Fruit fly (Drosophila melanogaster) whole organism, embryonic: Measurements from ENCODE around the gene CG9132.

ENCODE experiments used
- Awh ChIP-seq: fragments of 200-800 bp; sonication (Bioruptor generic); IDR thresholded peaks from 2 replicates; pipeline ENCODE4, ENCODE4 v1.3.6; 2022; ENCODE audit warnings: missing biosample characterization, missing genetic modification characterization
- Bdp1 ChIP-seq: fragments of 200-800 bp; sonication (Bioruptor generic); optimal IDR thresholded peaks from 3 replicates; lab custom pipeline; 2016; ENCODE audit warnings: missing biosample characterization, missing genetic modification characterization
- CG10543 ChIP-seq: fragments of 200-800 bp; sonication (Bioruptor generic); optimal IDR thresholded peaks from 3 replicates; lab custom pipeline; 2017; ENCODE audit warnings: missing biosample characterization, mild to moderate bottlenecking, missing genetic modification characterization, moderate library complexity
- CG11504 ChIP-seq: fragments of 200-800 bp; sonication (Bioruptor generic); optimal IDR thresholded peaks from 3 replicates; lab custom pipeline; 2019; ENCODE audit warnings: missing biosample characterization, mild to moderate bottlenecking, missing genetic modification characterization, moderate library complexity
- CG11696 ChIP-seq: fragments of 200-800 bp; sonication (Bioruptor generic); IDR thresholded peaks from 2 replicates; pipeline ENCODE4 v1.3.6; 2022; ENCODE audit warnings: missing biosample characterization, missing genetic modification characterization
- CG12942 ChIP-seq: fragments of 200-800 bp; sonication (Bioruptor generic); optimal IDR thresholded peaks from 3 replicates; lab custom pipeline; 2016; ENCODE audit warnings: missing biosample characterization, missing genetic modification characterization
- CG13287 ChIP-seq: fragments of 200-800 bp; sonication (Bioruptor generic); IDR thresholded peaks from 2 replicates; pipeline ENCODE4 v1.3.6; 2022; ENCODE audit warnings: missing biosample characterization, missing genetic modification characterization; ENCODE audit not compliant: partially characterized antibody
- CG13296 ChIP-seq: fragments of 200-800 bp; sonication (Bioruptor generic); optimal IDR thresholded peaks from 3 replicates; lab custom pipeline; 2018; ENCODE audit warnings: missing biosample characterization, mild to moderate bottlenecking, missing genetic modification characterization
- CG13894 ChIP-seq: fragments of 200-800 bp; sonication (Bioruptor generic); optimal IDR thresholded peaks from 3 replicates; lab custom pipeline; 2018; ENCODE audit warnings: missing biosample characterization, mild to moderate bottlenecking, missing genetic modification characterization, moderate library complexity
- CG14860 ChIP-seq: fragments of 200-800 bp; sonication (Bioruptor generic); IDR thresholded peaks from 3 replicates; pipeline ENCODE4 v1.3.6; 2022; ENCODE audit warnings: missing biosample characterization, missing genetic modification characterization; ENCODE audit not compliant: partially characterized antibody
- CG15696 ChIP-seq: fragments of 200-800 bp; sonication (Bioruptor generic); optimal IDR thresholded peaks from 2 replicates; lab custom pipeline; 2019; ENCODE audit warnings: missing biosample characterization, mild to moderate bottlenecking, missing genetic modification characterization, moderate library complexity
- CG18764 ChIP-seq: fragments of 200-800 bp; sonication (Bioruptor generic); optimal IDR thresholded peaks from 3 replicates; lab custom pipeline; 2016; ENCODE audit warnings: missing biosample characterization, missing genetic modification characterization
- CG2712 ChIP-seq: fragments of 200-800 bp; optimal IDR thresholded peaks from 3 replicates; lab custom pipeline; 2019; ENCODE audit warnings: missing biosample characterization, mild to moderate bottlenecking, missing genetic modification characterization, moderate library complexity
- CG30020 ChIP-seq: fragments of 200-800 bp; optimal IDR thresholded peaks from 2 replicates; lab custom pipeline; 2019; ENCODE audit warnings: missing biosample characterization, mild to moderate bottlenecking, missing genetic modification characterization, moderate library complexity
- CG42726 ChIP-seq: fragments of 200-800 bp; sonication (Bioruptor generic); IDR thresholded peaks from 2 replicates; pipeline ENCODE4 v1.3.6; 2022; ENCODE audit warnings: missing biosample characterization, missing genetic modification characterization; ENCODE audit not compliant: partially characterized antibody
- CG4424 ChIP-seq: fragments of 200-800 bp; sonication (Bioruptor generic); optimal IDR thresholded peaks from 3 replicates; lab custom pipeline; 2016; ENCODE audit warnings: missing biosample characterization, missing genetic modification characterization
- CG6175 ChIP-seq: fragments of 200-800 bp; sonication (Bioruptor generic); IDR thresholded peaks from 3 replicates; pipeline ENCODE4 v1.3.6; 2022; ENCODE audit warnings: missing biosample characterization, missing genetic modification characterization
- CG7372 ChIP-seq: fragments of 200-800 bp; sonication (Bioruptor generic); IDR thresholded peaks from 2 replicates; pipeline ENCODE4 v1.3.6; 2022; ENCODE audit warnings: missing biosample characterization, missing genetic modification characterization
- CG7963 ChIP-seq: fragments of 200-800 bp; sonication (Bioruptor generic); IDR thresholded peaks from 3 replicates; pipeline ENCODE4 v1.3.6; 2022; ENCODE audit warnings: missing biosample characterization, missing genetic modification characterization; ENCODE audit not compliant: partially characterized antibody
- CG8089 ChIP-seq: fragments of 200-800 bp; sonication (Bioruptor generic); optimal IDR thresholded peaks from 3 replicates; lab custom pipeline; 2016; ENCODE audit warnings: missing biosample characterization, missing genetic modification characterization
- CG9609 ChIP-seq: fragments of 200-800 bp; sonication (Bioruptor generic); optimal IDR thresholded peaks from 3 replicates; lab custom pipeline; 2016; ENCODE audit warnings: missing biosample characterization, missing genetic modification characterization
- CHES-1-like ChIP-seq: fragments of 200-800 bp; sonication (Bioruptor generic); optimal IDR thresholded peaks from 2 replicates; lab custom pipeline; 2016; ENCODE audit warnings: missing biosample characterization, missing genetic modification characterization
- H2.0 ChIP-seq: fragments of 200-800 bp; sonication (Bioruptor generic); IDR thresholded peaks from 2 replicates; pipeline ENCODE4 v1.3.6; 2022; ENCODE audit warnings: missing biosample characterization, missing genetic modification characterization
- Hr3 ChIP-seq: fragments of 200-800 bp; sonication (Bioruptor generic); optimal IDR thresholded peaks from 3 replicates; lab custom pipeline; 2016; ENCODE audit warnings: missing biosample characterization, missing genetic modification characterization
- MTF-1 ChIP-seq: fragments of 200-800 bp; sonication (Bioruptor generic); optimal IDR thresholded peaks from 2 replicates; lab custom pipeline; 2018; ENCODE audit warnings: missing biosample characterization, mild to moderate bottlenecking, missing genetic modification characterization, borderline replicate concordance
- Meics ChIP-seq: fragments of 200-800 bp; sonication (Bioruptor generic); optimal IDR thresholded peaks from 2 replicates; lab custom pipeline; 2017; ENCODE audit warnings: missing biosample characterization, mild to moderate bottlenecking, missing genetic modification characterization
- Oli ChIP-seq: fragments of 200-800 bp; sonication (Bioruptor generic); optimal IDR thresholded peaks from 2 replicates; lab custom pipeline; 2018; ENCODE audit warnings: missing biosample characterization, mild to moderate bottlenecking, missing genetic modification characterization, moderate library complexity
- Optix ChIP-seq: fragments of 200-800 bp; sonication (Bioruptor generic); IDR thresholded peaks from 3 replicates; pipeline ENCODE4 v1.3.6; 2022; ENCODE audit warnings: missing biosample characterization, missing genetic modification characterization
- Usf ChIP-seq: fragments of 200-800 bp; sonication (Bioruptor generic); optimal IDR thresholded peaks from 2 replicates; lab custom pipeline; 2017; ENCODE audit warnings: missing genotype, missing biosample characterization, missing genetic modification characterization
- ab ChIP-seq: fragments of 200-800 bp; sonication (Bioruptor generic); optimal IDR thresholded peaks from 2 replicates; lab custom pipeline; 2016; ENCODE audit warnings: missing biosample characterization, missing genetic modification characterization
- ato ChIP-seq: fragments of 200-800 bp; sonication (Bioruptor generic); IDR thresholded peaks from 2 replicates; pipeline ENCODE4 v1.3.6; 2022; ENCODE audit warnings: missing biosample characterization, missing genetic modification characterization; ENCODE audit not compliant: partially characterized antibody
- cg ChIP-seq: fragments of 200-800 bp; sonication (Bioruptor generic); optimal IDR thresholded peaks from 3 replicates; lab custom pipeline; 2019; ENCODE audit warnings: missing biosample characterization, mild to moderate bottlenecking, missing genetic modification characterization, moderate library complexity
- da ChIP-seq: fragments of 200-800 bp; sonication (Bioruptor generic); optimal IDR thresholded peaks from 2 replicates; lab custom pipeline; 2016; ENCODE audit warnings: missing biosample characterization, missing genetic modification characterization
- emc ChIP-seq: fragments of 200-800 bp; sonication (Bioruptor generic); optimal IDR thresholded peaks from 2 replicates; lab custom pipeline; 2016; ENCODE audit warnings: missing biosample characterization, missing genetic modification characterization
- gcm ChIP-seq: fragments of 200-800 bp; sonication (Bioruptor generic); optimal IDR thresholded peaks from 2 replicates; lab custom pipeline; 2019; ENCODE audit warnings: missing biosample characterization, mild to moderate bottlenecking, missing genetic modification characterization, moderate library complexity
- gem ChIP-seq: fragments of 200-800 bp; sonication (Bioruptor generic); optimal IDR thresholded peaks from 2 replicates; lab custom pipeline; 2019; ENCODE audit warnings: missing biosample characterization, mild to moderate bottlenecking, missing genetic modification characterization, moderate library complexity
- jumu ChIP-seq: fragments of 200-800 bp; sonication (Bioruptor generic); optimal IDR thresholded peaks from 3 replicates; lab custom pipeline; 2016; ENCODE audit warnings: missing biosample characterization, missing genetic modification characterization
- lilli ChIP-seq: fragments of 200-800 bp; sonication (Bioruptor generic); optimal IDR thresholded peaks from 3 replicates; lab custom pipeline; 2016; ENCODE audit warnings: missing biosample characterization, missing genetic modification characterization
- nerfin-2 ChIP-seq: fragments of 200-800 bp; sonication (Bioruptor generic); IDR thresholded peaks from 2 replicates; pipeline ENCODE4 v1.3.6; 2022; ENCODE audit warnings: missing biosample characterization, missing genetic modification characterization; ENCODE audit not compliant: partially characterized antibody
- otp ChIP-seq: fragments of 200-800 bp; sonication (Bioruptor generic); IDR thresholded peaks from 3 replicates; pipeline ENCODE4, ENCODE4 v1.3.6; 2022; ENCODE audit warnings: missing biosample characterization, missing genetic modification characterization
- pho ChIP-seq: fragments of 200-800 bp; sonication (Bioruptor generic); optimal IDR thresholded peaks from 2 replicates; lab custom pipeline; 2016; ENCODE audit warnings: missing biosample characterization, missing genetic modification characterization
- phol ChIP-seq: fragments of 200-800 bp; sonication (Bioruptor generic); optimal IDR thresholded peaks from 3 replicates; lab custom pipeline; 2018; ENCODE audit warnings: missing biosample characterization, mild to moderate bottlenecking, missing genetic modification characterization, moderate library complexity
- pita ChIP-seq: fragments of 200-800 bp; sonication (Bioruptor generic); optimal IDR thresholded peaks from 2 replicates; lab custom pipeline; 2017; ENCODE audit warnings: missing biosample characterization, mild to moderate bottlenecking, missing genetic modification characterization
- run ChIP-seq: fragments of 200-800 bp; sonication (Bioruptor generic); optimal IDR thresholded peaks from 3 replicates; lab custom pipeline; 2018; ENCODE audit warnings: missing biosample characterization, mild to moderate bottlenecking, missing genetic modification characterization
- salm ChIP-seq: fragments of 200-800 bp; sonication (Bioruptor generic); optimal IDR thresholded peaks from 2 replicates; lab custom pipeline; 2018; ENCODE audit warnings: missing biosample characterization, mild to moderate bottlenecking, missing genetic modification characterization
- scrt ChIP-seq: fragments of 200-800 bp; sonication (Bioruptor generic); optimal IDR thresholded peaks from 2 replicates; lab custom pipeline; 2018; ENCODE audit warnings: missing biosample characterization, mild to moderate bottlenecking, missing genetic modification characterization, moderate library complexity
- sim ChIP-seq: fragments of 200-800 bp; sonication (Bioruptor generic); IDR thresholded peaks from 2 replicates; pipeline ENCODE4 v1.3.6; 2022; ENCODE audit warnings: missing biosample characterization, missing genetic modification characterization
- slbo ChIP-seq: fragments of 200-800 bp; sonication (Bioruptor generic); IDR thresholded peaks from 2 replicates; pipeline ENCODE4 v1.3.6; 2022; ENCODE audit warnings: missing biosample characterization, missing genetic modification characterization
- ttk ChIP-seq: fragments of 200-800 bp; sonication (Bioruptor generic); IDR thresholded peaks from 2 replicates; pipeline ENCODE4 v2.1.2; 2022; ENCODE audit warnings: missing biosample characterization, missing genetic modification characterization
- wdn ChIP-seq: fragments of 200-800 bp; sonication (Bioruptor generic); IDR thresholded peaks from 2 replicates; pipeline ENCODE4 v1.3.6; 2022; ENCODE audit warnings: missing biosample characterization, missing genetic modification characterization
- z ChIP-seq: fragments of 200-800 bp; sonication (Bioruptor generic); IDR thresholded peaks from 3 replicates; pipeline ENCODE4 v1.3.6; 2022; ENCODE audit warnings: missing biosample characterization, missing genetic modification characterization

CG9132 gene

DNA sequence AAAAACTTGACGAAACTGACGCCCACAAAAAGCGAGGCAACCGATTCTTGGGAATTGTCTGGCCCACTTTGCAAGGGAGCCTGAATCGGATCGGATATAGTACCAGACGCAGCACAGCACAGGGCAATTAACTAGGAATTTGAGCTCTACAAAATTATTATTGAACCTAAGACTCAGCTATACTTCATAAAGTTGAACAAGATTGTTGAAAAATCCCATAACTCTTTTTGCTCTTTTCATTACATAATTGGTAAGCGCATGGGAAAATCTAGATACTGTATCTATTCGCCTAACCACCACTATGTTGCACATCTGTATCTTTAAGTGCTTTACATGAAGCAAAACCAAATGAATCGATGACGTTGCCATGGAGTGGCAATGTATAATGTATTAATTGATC is 32.6 kb upstream of the CG9132 start (continued):
- peak; percentile 41 for TF ChIP-seq MTF-1 (GFP tag; lab: Kevin White, UChicago)
- peak; percentile 7 for TF ChIP-seq CHES-1-like
- TF ChIP-seq da, result peak; percentile 38
- peak; percentile 54 for TF ChIP-seq CG18764 (GFP tag; lab: Kevin White, UChicago)
- TF ChIP-seq gcm, result peak; percentile 61
- TF ChIP-seq ato (GFP tag; lab: Robert Waterston, UW), result no peak
- TF ChIP-seq CG4424 (GFP tag; lab: Kevin White, UChicago), result peak; percentile 79
- TF ChIP-seq CG15696 (tag; lab: Kevin White, UChicago), result no peak
- TF ChIP-seq CG14860 (GFP tag; lab: Robert Waterston, UW), result no peak
- peak; percentile 56 for TF ChIP-seq jumu (GFP tag; lab: Kevin White, UChicago)
- peak; percentile 87 for TF ChIP-seq CG11504
- TF ChIP-seq Hr3 (GFP tag; lab: Kevin White, UChicago), result peak; percentile 79
- TF ChIP-seq otp (GFP tag; lab: Robert Waterston, UW), result peak; percentile 80; the same call in 2 of the 3 replicates
- peak; percentile 52 for TF ChIP-seq ttk (GFP tag; lab: Robert Waterston, UW)
- peak; percentile 56 for TF ChIP-seq Meics (GFP tag; lab: Kevin White, UChicago)
- no peak for TF ChIP-seq nerfin-2 (GFP tag; lab: Robert Waterston, UW)
- TF ChIP-seq run (tag; lab: Kevin White, UChicago), result peak; percentile 65
- no peak for TF ChIP-seq emc (GFP tag; lab: Kevin White, UChicago)
- TF ChIP-seq CG7372, result 0 out of 2 replicates have a peak, but pooled peaks have one; percentile 24
- peak; percentile 27 for TF ChIP-seq Bdp1 (GFP tag; lab: Kevin White, UChicago)
- TF ChIP-seq gem (tag; lab: Kevin White, UChicago), result peak; percentile 84
- no peak for TF ChIP-seq Usf (GFP tag; lab: Kevin White, UChicago)
- no peak for TF ChIP-seq pho
- peak; percentile 53 for TF ChIP-seq CG12942 (GFP tag; lab: Kevin White, UChicago)
- no peak for TF ChIP-seq ab
- peak; percentile 75 for TF ChIP-seq Optix (GFP tag; lab: Robert Waterston, UW)
- peak; percentile 60 for TF ChIP-seq lilli (GFP tag; lab: Kevin White, UChicago)
- TF ChIP-seq H2.0 (GFP tag; lab: Robert Waterston, UW), result peak; percentile 62
- peak; percentile 14 for TF ChIP-seq CG10543 (GFP tag; lab: Kevin White, UChicago)
- peak; percentile 36 for TF ChIP-seq CG13296 (GFP tag; lab: Kevin White, UChicago)
- TF ChIP-seq CG8089 (GFP tag; lab: Kevin White, UChicago), result peak; percentile 26
- peak; percentile 57; the same call in 1 of the 2 replicates for TF ChIP-seq wdn
- TF ChIP-seq CG2712 (tag; lab: Kevin White, UChicago), result peak; percentile 80
- no peak for TF ChIP-seq z (GFP tag; lab: Robert Waterston, UW)
- TF ChIP-seq CG9609 (GFP tag; lab: Kevin White, UChicago), result peak; percentile 48
- TF ChIP-seq phol (tag; lab: Kevin White, UChicago), result peak; percentile 79
- TF ChIP-seq CG7963, result no peak
- no peak for TF ChIP-seq CG6175 (GFP tag; lab: Robert Waterston, UW)
- peak; percentile 22 for TF ChIP-seq CG30020 (tag; lab: Kevin White, UChicago)
- peak; percentile 86 for TF ChIP-seq CG11696 (GFP tag; lab: Robert Waterston, UW)
- peak; percentile 66 for TF ChIP-seq slbo (GFP tag; lab: Robert Waterston, UW)
- no peak for TF ChIP-seq CG13894
- peak; percentile 65 for TF ChIP-seq salm
- no peak for TF ChIP-seq cg (GFP tag; lab: Kevin White, UChicago)
- TF ChIP-seq sim, result no peak
- TF ChIP-seq scrt (GFP tag; lab: Kevin White, UChicago), result peak; percentile 30
- no peak for TF ChIP-seq CG42726
- peak; percentile 74 for TF ChIP-seq Awh (GFP tag; lab: Robert Waterston, UW)
- no peak for TF ChIP-seq pita (GFP tag; lab: Kevin White, UChicago)
- peak; percentile 85 for TF ChIP-seq Oli (tag; lab: Kevin White, UChicago)
- TF ChIP-seq CG13287 (GFP tag; lab: Robert Waterston, UW), result no peak
